Fruit fly (Drosophila melanogaster): Measurements from ENCODE around the gene CG14257.

DNA sequence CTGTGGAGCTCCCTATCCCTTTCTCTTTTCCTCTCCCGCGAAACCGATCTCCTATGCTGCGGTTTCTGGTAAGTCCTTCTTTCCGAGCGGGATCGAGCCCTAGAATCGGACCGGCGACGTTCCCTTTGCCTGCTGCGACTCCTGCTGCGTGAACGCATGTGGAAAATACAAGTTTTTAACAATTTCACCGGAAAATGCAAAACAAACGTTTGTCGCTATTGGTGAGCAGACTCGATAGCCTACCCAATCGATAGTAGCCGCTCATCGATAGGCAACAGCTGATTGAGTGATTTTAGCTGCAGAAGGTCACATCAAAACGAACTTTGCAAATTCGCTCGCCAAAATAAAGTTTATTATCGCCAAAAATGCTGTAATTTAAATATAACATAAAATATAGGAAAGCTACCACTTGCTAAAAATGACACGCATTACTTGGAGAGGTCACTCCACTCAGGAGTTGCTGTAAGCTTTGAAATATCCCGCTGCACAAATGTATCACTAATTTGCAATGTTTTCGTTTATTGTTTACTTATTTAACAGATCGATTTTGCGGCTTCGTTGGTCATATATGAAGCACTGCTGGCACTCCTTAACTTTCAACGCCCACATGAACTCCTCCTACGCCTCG lies 40.9 kb downstream of the CG14257 start, which contains the start of the genes CG6066 and CG5880:
- peak in 1 of 2 experiments; percentile 0 for TF ChIP-seq CTCF (optimal IDR thresholded peaks at IDR 0.05)
- no peak for TF ChIP-seq CG8478 (optimal IDR thresholded peaks at IDR 0.05)

Measured in S2 (cell line).